Worm (Caenorhabditis elegans): ENCODE data around the gene clec-118.
A peak's percentile ranks its signal among the peaks of the same experiment; 100 is the strongest.

The clec-118 gene

DNA sequence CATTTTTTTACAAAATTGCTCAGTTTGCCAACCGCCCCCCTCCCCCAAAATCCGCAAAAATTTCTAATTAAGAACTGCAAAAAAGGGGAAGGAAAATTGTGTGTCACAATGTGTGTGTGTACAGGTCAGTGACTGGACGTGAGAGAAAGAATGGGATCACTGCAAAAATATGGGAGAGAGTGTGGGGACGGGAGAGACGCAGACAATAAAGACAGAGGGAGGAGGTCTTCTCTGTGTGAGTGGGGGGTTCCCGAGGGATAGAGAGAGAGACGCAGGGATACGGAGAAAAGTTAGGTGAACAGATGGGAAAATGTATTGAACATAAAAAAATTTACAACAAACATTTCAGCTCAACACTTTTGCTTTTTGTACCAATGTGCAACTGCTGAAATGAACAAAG is 13.7 kb upstream of the clec-118 start:
- TF ChIP-seq pha-4 (GFP tag; IDR thresholded peaks at IDR 0.05) (no peak), pha-4 (tag; optimal IDR thresholded peaks at IDR 0.05) (peak; percentile 5), nhr-111 (GFP tag; optimal IDR thresholded peaks at IDR 0.05) (no peak), nhr-76 (tag; optimal IDR thresholded peaks at IDR 0.05) (no peak), ztf-11 (tag; optimal IDR thresholded peaks at IDR 0.05) (no peak), lin-1 (GFP tag; IDR thresholded peaks at IDR 0.05) (no peak), tra-1 (GFP tag; IDR thresholded peaks at IDR 0.05) (no peak), hlh-11 (tag; optimal IDR thresholded peaks at IDR 0.05) (peak; percentile 66), set-16 (GFP tag; IDR thresholded peaks at IDR 0.05) (peak; percentile 20; the same call in 1 of the 2 replicates), arid-1 (GFP tag; conservative IDR thresholded peaks at IDR 0.05) (no peak), hmg-1.1 (GFP tag; IDR thresholded peaks at IDR 0.05) (0 out of 2 replicates have a peak, but pooled peaks have one; percentile 38), nhr-28 (tag; optimal IDR thresholded peaks at IDR 0.05) (peak; percentile 85), mep-1 (tag; optimal IDR thresholded peaks at IDR 0.05) (no peak), hlh-30 (tag; optimal IDR thresholded peaks at IDR 0.05; ENCODE audit: insufficient read depth) (peak; percentile 65), dve-1 (tag; optimal IDR thresholded peaks at IDR 0.05; ENCODE audit: insufficient read depth) (peak; percentile 40), daf-16 (GFP tag; optimal IDR thresholded peaks at IDR 0.05) (peak in 1 of 2 experiments; percentile 42), daf-16 (tag; optimal IDR thresholded peaks at IDR 0.05) (no peak), ZK337.2 (GFP tag; IDR thresholded peaks at IDR 0.05) (0 out of 2 replicates have a peak, but pooled peaks have one; percentile 2), rbr-2 (tag; optimal IDR thresholded peaks at IDR 0.05) (peak; percentile 34), unc-62 (GFP tag; optimal IDR thresholded peaks at IDR 0.05 in 1 of 2) (peak in 1 of 2 experiments; percentile 5), unc-62 (tag; optimal IDR thresholded peaks at IDR 0.05) (no peak), nhr-77 (tag; optimal IDR thresholded peaks at IDR 0.05) (no peak), nhr-102 (tag; optimal IDR thresholded peaks at IDR 0.05) (no peak), mxl-3 (GFP tag; optimal IDR thresholded peaks at IDR 0.05) (peak; percentile 50), dpl-1 (GFP tag; optimal IDR thresholded peaks at IDR 0.05) (peak; percentile 3), ZK546.5 (tag; optimal IDR thresholded peaks at IDR 0.05) (no peak), dmd-9 (GFP tag; IDR thresholded peaks at IDR 0.05) (no peak), mdl-1 (tag; optimal IDR thresholded peaks at IDR 0.05) (peak in 1 of 2 experiments; percentile 17), hif-1 (tag; optimal IDR thresholded peaks at IDR 0.05) (no peak), F10B5.3 (tag; optimal IDR thresholded peaks at IDR 0.05) (no peak), ceh-44 (GFP tag; IDR thresholded peaks at IDR 0.05) (no peak), snpc-1.2 (GFP tag; IDR thresholded peaks at IDR 0.05) (no peak), dmd-8 (GFP tag; IDR thresholded peaks at IDR 0.05) (no peak)

- no peak for TF ChIP-seq unc-130 (GFP tag; optimal IDR thresholded peaks at IDR 0.05)
- peak; percentile 55 for TF ChIP-seq aha-1 (tag)
These were observed 12.2 kb upstream of the clec-118 start, which contains the start of gene T04B8.5 for ce11 chrII:624443-624842. T04B8.5 (minus strand) TSS chrII:624543.

DNA sequence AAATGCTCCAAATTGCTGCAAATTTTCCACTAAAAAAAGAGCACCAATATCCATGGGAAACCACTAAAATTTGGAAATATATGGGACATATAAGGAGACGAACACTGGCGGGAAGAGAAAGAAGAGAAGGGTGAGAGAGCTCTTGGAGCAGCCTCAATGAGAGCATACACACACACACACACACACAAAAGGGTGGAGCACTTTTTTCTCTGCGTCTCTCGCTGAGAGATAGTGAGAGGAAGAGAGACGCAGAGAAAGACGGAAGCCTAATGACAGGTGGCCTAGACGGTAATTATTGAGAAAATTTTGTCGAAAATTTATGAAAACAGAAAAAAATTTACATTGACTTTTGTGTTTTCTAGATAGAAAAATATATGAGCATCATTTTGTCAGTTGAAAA is 10.2 kb upstream of the clec-118 start:
- TF ChIP-seq hlh-11 (tag; optimal IDR thresholded peaks at IDR 0.05) (peak; percentile 29), nhr-28 (tag; optimal IDR thresholded peaks at IDR 0.05) (peak; percentile 27), ceh-32 (tag; optimal IDR thresholded peaks at IDR 0.05; ENCODE audit: poor library complexity) (no peak), nhr-11 (tag; optimal IDR thresholded peaks at IDR 0.05) (no peak), snpc-4 (tag; optimal IDR thresholded peaks at IDR 0.05) (no peak), dmd-6 (GFP tag; IDR thresholded peaks at IDR 0.05) (peak; percentile 47; the same call in 1 of the 2 replicates), R02D3.7 (tag; optimal IDR thresholded peaks at IDR 0.05) (no peak), attf-4 (tag; optimal IDR thresholded peaks at IDR 0.05) (no peak), F26F4.8 (GFP tag; conservative IDR thresholded peaks at IDR 0.05) (no peak), mxl-2 (GFP tag; conservative IDR thresholded peaks at IDR 0.05) (no peak), snpc-1.2 (GFP tag; IDR thresholded peaks at IDR 0.05) (no peak), lin-1 (GFP tag; IDR thresholded peaks at IDR 0.05) (no peak), mep-1 (tag; optimal IDR thresholded peaks at IDR 0.05) (peak; percentile 1), D1046.2 (GFP tag; IDR thresholded peaks at IDR 0.05) (no peak), zip-11 (GFP tag; IDR thresholded peaks at IDR 0.05) (no peak), vab-7 (GFP tag; IDR thresholded peaks at IDR 0.05) (no peak), tag-97 (GFP tag; IDR thresholded peaks at IDR 0.05) (no peak), egl-27 (tag; optimal IDR thresholded peaks at IDR 0.05) (no peak), ctbp-1 (GFP tag; IDR thresholded peaks at IDR 0.05) (no peak), mes-2 (tag; optimal IDR thresholded peaks at IDR 0.05; ENCODE audit: poor library complexity, severe bottlenecking) (peak; percentile 46)

All from whole organism, L4 larva.